Worm (Caenorhabditis elegans) whole organism, early embryonic: ENCODE measurements around the gene mam-4.

Source experiments
- B0310.2 ChIP-seq: sonication (generic microtip); optimal IDR thresholded peaks from 2 replicates; lab custom pipeline; 2016; ENCODE audit warnings: mild to moderate bottlenecking, missing genetic modification characterization, missing compliant biosample characterization
- F13C5.2 ChIP-seq: sonication (generic microtip); optimal IDR thresholded peaks from 2 replicates; lab custom pipeline; 2017; ENCODE audit warnings: mild to moderate bottlenecking, missing genetic modification characterization, inconsistent platforms, missing compliant biosample characterization
- aly-1 ChIP-seq: sonication (generic microtip); optimal IDR thresholded peaks from 2 replicates; lab custom pipeline; 2016; ENCODE audit warnings: missing genetic modification characterization, missing compliant biosample characterization
- ama-1 ChIP-seq: fragments of 150-350 bp; optimal IDR thresholded peaks from 2 replicates; lab custom pipeline; 2014
- ceh-13 ChIP-seq: fragments of 200-800 bp; sonication (Bioruptor generic); optimal IDR thresholded peaks from 2 replicates; lab custom pipeline; 2018; ENCODE audit warnings: mild to moderate bottlenecking, missing genetic modification characterization, missing compliant biosample characterization
- ceh-36 ChIP-seq: sonication (generic microtip); optimal IDR thresholded peaks from 2 replicates; lab custom pipeline; 2016; ENCODE audit warnings: missing genetic modification characterization, inconsistent platforms, missing compliant biosample characterization
- ets-7 ChIP-seq: sonication (generic microtip); optimal IDR thresholded peaks from 2 replicates; lab custom pipeline; 2016; ENCODE audit warnings: missing genotype, missing genetic modification characterization, missing compliant biosample characterization
- flt-1 ChIP-seq: fragments of 200-800 bp; sonication (Bioruptor generic); IDR thresholded peaks from 2 replicates; pipeline ENCODE4 v1.3.6; 2022; ENCODE audit warnings: missing genetic modification characterization, missing compliant biosample characterization
- hmbx-1 ChIP-seq: sonication (generic microtip); optimal IDR thresholded peaks from 2 replicates; lab custom pipeline; 2016; ENCODE audit warnings: mild to moderate bottlenecking, missing genetic modification characterization, missing compliant biosample characterization
- hmg-4 ChIP-seq: fragments of 200-800 bp; sonication (Bioruptor generic); optimal IDR thresholded peaks from 2 replicates; lab custom pipeline; 2018; ENCODE audit warnings: mild to moderate bottlenecking, missing genetic modification characterization, missing compliant biosample characterization
- hnd-1 ChIP-seq: sonication (generic microtip); optimal IDR thresholded peaks from 2 replicates; lab custom pipeline; 2016; ENCODE audit warnings: missing genetic modification characterization, missing compliant biosample characterization
- pes-1 ChIP-seq: fragments of 200-800 bp; sonication (Bioruptor generic); IDR thresholded peaks from 2 replicates; pipeline ENCODE4 v1.3.6; 2022; ENCODE audit warnings: missing genetic modification reagents, missing genetic modification characterization, missing compliant biosample characterization
- scrt-1 ChIP-seq: fragments of 200-800 bp; sonication (Bioruptor generic); IDR thresholded peaks from 2 replicates; pipeline ENCODE4 v1.3.6; 2022; ENCODE audit warnings: missing genetic modification characterization, missing compliant biosample characterization
- sea-1 ChIP-seq: fragments of 200-800 bp; sonication (Bioruptor generic); conservative IDR thresholded peaks from 2 replicates; pipeline ENCODE4 v1.3.6; 2022; ENCODE audit warnings: missing genetic modification characterization, missing compliant biosample characterization
- tbx-11 ChIP-seq: fragments of 200-800 bp; sonication (Bioruptor generic); IDR thresholded peaks from 2 replicates; pipeline ENCODE4 v1.3.6; 2022; ENCODE audit warnings: missing genetic modification characterization, missing compliant biosample characterization
- tbx-37 ChIP-seq: fragments of 200-800 bp; sonication (Bioruptor generic); conservative IDR thresholded peaks from 2 replicates; pipeline ENCODE4 v1.3.6; 2022; ENCODE audit warnings: missing genetic modification reagents, missing genetic modification characterization, missing compliant biosample characterization
- tra-4 ChIP-seq: sonication (generic microtip); optimal IDR thresholded peaks from 2 replicates; lab custom pipeline; 2017; ENCODE audit warnings: missing genetic modification characterization, missing compliant biosample characterization

mam-4 gene

DNA sequence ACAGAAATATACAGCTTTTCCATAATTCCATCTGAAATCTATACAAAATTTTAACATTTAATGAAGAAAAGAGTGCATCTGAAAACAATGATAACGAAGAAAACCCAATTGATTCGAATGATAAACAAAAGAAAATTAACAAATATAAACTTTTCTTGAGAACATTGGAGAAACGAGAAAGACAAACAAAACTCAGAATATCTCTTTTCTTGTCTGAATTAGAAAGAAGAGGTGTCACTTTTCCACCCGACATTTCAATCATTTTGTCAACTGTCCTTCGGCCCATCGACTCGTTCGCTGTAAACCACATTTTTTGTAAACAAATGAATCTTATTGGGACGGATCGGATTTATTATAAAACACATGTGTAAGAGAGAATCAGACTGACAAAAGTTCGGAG is 22.0 kb upstream of the mam-4 start, which contains the start of gene bgal-1:
Gene bgal-1, minus strand, starts transcription at position 38 of the 400 bp plus-strand sequence.
- TF ChIP-seq scrt-1 (no peak), F13C5.2 (tag; lab: Kevin White, UChicago) (no peak), sea-1 (no peak), hmg-4 (GFP tag; lab: Kevin White, UChicago) (no peak), flt-1 (GFP tag; lab: Robert Waterston, UW) (no peak), B0310.2 (tag; lab: Kevin White, UChicago) (no peak), tra-4 (tag; lab: Kevin White, UChicago) (no peak), ets-7 (tag; lab: Kevin White, UChicago) (no peak), pes-1 (GFP tag; lab: Robert Waterston, UW) (no peak), ceh-13 (GFP tag; lab: Kevin White, UChicago) (no peak), ama-1 (lab: Kevin White, UChicago) (no peak)

DNA sequence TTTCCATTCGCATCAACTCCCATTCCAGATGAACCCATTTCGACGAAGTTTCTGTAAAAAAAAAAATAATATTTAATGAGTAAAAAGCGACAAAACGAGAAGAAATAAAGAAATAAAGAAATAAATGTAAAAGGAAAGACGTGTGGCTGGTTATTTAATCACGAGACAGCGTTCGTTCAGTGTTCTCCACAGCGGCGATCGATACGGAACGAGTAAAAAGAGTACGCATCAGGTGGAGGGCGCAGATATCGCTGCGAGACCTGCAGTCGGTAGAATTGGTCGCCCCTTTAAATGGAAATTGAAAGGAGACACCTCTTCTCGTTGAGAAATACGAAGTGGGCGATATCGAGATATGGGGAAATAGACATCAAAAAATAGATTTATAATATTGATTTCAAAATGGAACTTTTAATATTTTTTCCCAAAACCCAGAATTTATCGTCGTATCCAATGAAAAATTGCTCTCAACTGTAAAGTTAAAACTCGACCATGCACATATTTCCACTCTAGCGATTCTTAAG is 19.2 kb upstream of the mam-4 start, which contains the start of gene pqn-70:
Gene pqn-70, minus strand, starts transcription at position 51 of the 521 bp plus-strand sequence.
- TF ChIP-seq F13C5.2 (tag; lab: Kevin White, UChicago), result peak; percentile 39
- TF ChIP-seq flt-1 (GFP tag; lab: Robert Waterston, UW), result no peak
- TF ChIP-seq ceh-13 (GFP tag; lab: Kevin White, UChicago), result no peak
- TF ChIP-seq hmbx-1 (tag; lab: Kevin White, UChicago), result no peak
- TF ChIP-seq B0310.2 (tag; lab: Kevin White, UChicago), result no peak
- TF ChIP-seq hnd-1, result no peak
- TF ChIP-seq ets-7 (tag; lab: Kevin White, UChicago), result no peak
- TF ChIP-seq hmg-4 (GFP tag; lab: Kevin White, UChicago), result peak; percentile 60
- no peak for TF ChIP-seq aly-1 (tag; lab: Kevin White, UChicago)
- no peak for TF ChIP-seq sea-1
- no peak for TF ChIP-seq pes-1 (GFP tag; lab: Robert Waterston, UW)
- TF ChIP-seq ama-1 (lab: Kevin White, UChicago), result no peak
- TF ChIP-seq scrt-1, result no peak
- no peak for TF ChIP-seq ceh-36 (tag; lab: Kevin White, UChicago)
- no peak for TF ChIP-seq tra-4 (tag; lab: Kevin White, UChicago)
- TF ChIP-seq tbx-37 (GFP tag; lab: Robert Waterston, UW), result 0 out of 2 replicates have a peak, but pooled peaks have one; percentile 11
- no peak for TF ChIP-seq tbx-11

DNA sequence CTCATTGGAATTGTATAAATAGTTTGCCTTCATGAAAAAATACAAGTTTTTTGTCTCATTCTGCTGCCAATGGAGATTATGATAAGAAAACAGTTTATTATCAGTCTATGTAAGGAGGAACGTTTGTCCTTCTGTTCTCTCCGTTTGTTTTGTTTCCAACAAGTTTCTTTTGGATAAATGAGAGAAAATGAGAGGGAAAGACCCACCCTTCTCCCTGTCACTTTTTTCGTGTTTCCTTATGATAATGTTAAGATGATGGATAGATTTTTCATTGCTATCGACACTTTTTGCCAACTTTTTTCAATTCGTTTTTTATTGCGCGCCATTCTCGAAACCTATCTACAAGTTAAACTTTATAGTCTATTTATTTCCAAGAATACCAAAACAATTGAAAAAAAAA is 16.8 kb upstream of the mam-4 start:
- no peak for TF ChIP-seq flt-1 (GFP tag; lab: Robert Waterston, UW)
- TF ChIP-seq tbx-11, result no peak
- TF ChIP-seq hmg-4 (GFP tag; lab: Kevin White, UChicago), result no peak
- TF ChIP-seq F13C5.2 (tag; lab: Kevin White, UChicago), result no peak
- no peak for TF ChIP-seq B0310.2 (tag; lab: Kevin White, UChicago)
- TF ChIP-seq ceh-13 (GFP tag; lab: Kevin White, UChicago), result no peak
- TF ChIP-seq ama-1 (lab: Kevin White, UChicago), result no peak
- no peak for TF ChIP-seq pes-1 (GFP tag; lab: Robert Waterston, UW)
- TF ChIP-seq ets-7 (tag; lab: Kevin White, UChicago), result no peak
- TF ChIP-seq tra-4 (tag; lab: Kevin White, UChicago), result no peak
- TF ChIP-seq tbx-37 (GFP tag; lab: Robert Waterston, UW), result no peak
- TF ChIP-seq sea-1, result no peak
- TF ChIP-seq hmbx-1 (tag; lab: Kevin White, UChicago), result no peak
- no peak for TF ChIP-seq scrt-1
- no peak for TF ChIP-seq hnd-1

DNA sequence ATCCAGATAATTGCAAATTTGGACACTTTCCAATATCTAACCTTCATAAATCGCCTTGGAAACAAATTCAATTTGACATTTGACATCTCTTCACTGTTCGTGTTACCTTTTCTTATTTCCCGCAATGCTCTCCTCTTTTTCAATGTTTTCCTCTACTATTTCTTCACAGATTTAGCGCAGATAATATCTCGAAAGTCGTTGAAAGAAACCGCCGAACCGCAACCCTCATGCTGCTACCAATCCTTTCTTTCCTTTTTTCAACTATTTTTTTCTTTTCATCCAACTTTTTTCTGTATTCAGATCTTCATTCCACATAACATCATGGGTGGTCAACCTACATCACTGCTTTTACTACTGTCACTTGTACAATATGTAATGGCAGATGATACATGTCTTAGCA is 13.6 kb upstream of the mam-4 start, which contains the start of gene T19B10.5:
Gene T19B10.5, plus strand, starts transcription at position 301 of the 400 bp plus-strand sequence.
- TF ChIP-seq hnd-1, result no peak
- TF ChIP-seq hmbx-1 (tag; lab: Kevin White, UChicago), result no peak
- TF ChIP-seq ceh-36 (tag; lab: Kevin White, UChicago), result no peak
- TF ChIP-seq tbx-37 (GFP tag; lab: Robert Waterston, UW), result no peak
- no peak for TF ChIP-seq ceh-13 (GFP tag; lab: Kevin White, UChicago)
- no peak for TF ChIP-seq tbx-11
- no peak for TF ChIP-seq flt-1 (GFP tag; lab: Robert Waterston, UW)
- TF ChIP-seq aly-1 (tag; lab: Kevin White, UChicago), result no peak
- no peak for TF ChIP-seq hmg-4 (GFP tag; lab: Kevin White, UChicago)

DNA sequence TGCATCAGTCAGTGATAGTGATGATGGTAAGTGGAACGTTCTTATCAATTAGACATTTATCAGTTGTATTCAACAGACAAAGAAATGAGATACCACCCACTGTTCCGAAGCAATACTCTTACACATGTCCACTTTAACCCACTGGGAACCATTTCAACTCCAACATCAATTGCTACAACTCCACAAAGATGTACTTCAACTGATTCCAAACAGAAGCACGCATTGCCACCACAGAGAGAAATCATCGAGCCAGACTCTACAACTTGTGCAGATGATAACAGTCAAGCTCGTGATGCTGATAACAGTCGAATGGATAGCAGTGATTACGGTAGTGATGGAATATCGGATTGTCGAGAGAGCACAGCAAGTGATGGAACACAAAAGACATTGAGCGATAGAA is 12.1 kb upstream of the mam-4 start:
- no peak for TF ChIP-seq sea-1
- no peak for TF ChIP-seq ceh-36 (tag; lab: Kevin White, UChicago)
- TF ChIP-seq ceh-13 (GFP tag; lab: Kevin White, UChicago), result no peak
- no peak for TF ChIP-seq ets-7 (tag; lab: Kevin White, UChicago)
- TF ChIP-seq F13C5.2 (tag; lab: Kevin White, UChicago), result no peak
- TF ChIP-seq aly-1 (tag; lab: Kevin White, UChicago), result no peak
- no peak for TF ChIP-seq flt-1 (GFP tag; lab: Robert Waterston, UW)
- TF ChIP-seq hmg-4 (GFP tag; lab: Kevin White, UChicago), result no peak
- no peak for TF ChIP-seq tbx-37 (GFP tag; lab: Robert Waterston, UW)
- no peak for TF ChIP-seq pes-1 (GFP tag; lab: Robert Waterston, UW)
- no peak for TF ChIP-seq scrt-1
- no peak for TF ChIP-seq tbx-11
- TF ChIP-seq hnd-1, result no peak
- TF ChIP-seq ama-1 (lab: Kevin White, UChicago), result no peak
- TF ChIP-seq hmbx-1 (tag; lab: Kevin White, UChicago), result no peak
- TF ChIP-seq tra-4 (tag; lab: Kevin White, UChicago), result no peak
- TF ChIP-seq B0310.2 (tag; lab: Kevin White, UChicago), result no peak

DNA sequence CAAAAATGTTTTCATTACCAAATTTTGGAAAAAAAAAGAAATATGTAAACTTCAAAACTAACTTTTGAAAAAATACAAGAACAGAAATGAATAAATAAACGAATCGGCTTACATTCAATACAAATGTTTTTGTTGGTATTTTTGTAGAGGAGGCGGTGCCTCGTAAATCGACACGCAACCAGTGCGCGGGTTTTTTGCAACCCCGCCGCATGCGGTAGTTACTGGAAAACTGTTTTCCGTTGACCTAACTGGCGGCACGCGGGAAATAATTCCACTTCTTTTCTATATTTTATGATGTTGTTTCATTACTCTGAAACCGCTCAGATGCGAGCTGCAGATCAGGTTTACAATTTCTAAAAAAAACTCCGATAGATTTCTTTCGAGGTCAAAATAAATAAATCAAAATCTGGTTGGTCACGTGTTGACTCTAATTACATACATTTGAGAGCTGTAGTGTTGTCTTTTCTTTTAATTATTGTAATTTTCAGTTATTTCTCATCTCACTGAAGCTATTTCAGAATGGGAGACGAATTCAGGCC is 8.7 kb upstream of the mam-4 start, which contains the start of the genes dvc-1 and ima-1:
Gene dvc-1, minus strand, starts transcription at position 145 of the 539 bp plus-strand sequence.
Gene ima-1, plus strand, starts transcription at position 489 of the 539 bp plus-strand sequence.
- no peak for TF ChIP-seq tra-4 (tag; lab: Kevin White, UChicago)
- TF ChIP-seq tbx-37 (GFP tag; lab: Robert Waterston, UW), result peak; percentile 74
- no peak for TF ChIP-seq B0310.2 (tag; lab: Kevin White, UChicago)
- peak; percentile 90 for TF ChIP-seq F13C5.2 (tag; lab: Kevin White, UChicago)
- TF ChIP-seq hnd-1, result peak; percentile 43
- peak; percentile 55; the same call in 1 of the 2 replicates for TF ChIP-seq scrt-1
- TF ChIP-seq tbx-11, result peak; percentile 69; the same call in 1 of the 2 replicates
- TF ChIP-seq ceh-13 (GFP tag; lab: Kevin White, UChicago), result peak; percentile 65
- peak; percentile 75 for TF ChIP-seq sea-1
- no peak for TF ChIP-seq pes-1 (GFP tag; lab: Robert Waterston, UW)
- TF ChIP-seq ceh-36 (tag; lab: Kevin White, UChicago), result peak; percentile 69
- TF ChIP-seq aly-1 (tag; lab: Kevin White, UChicago), result no peak
- TF ChIP-seq ama-1 (lab: Kevin White, UChicago), result no peak
- peak; percentile 76 for TF ChIP-seq flt-1 (GFP tag; lab: Robert Waterston, UW)
- TF ChIP-seq ets-7 (tag; lab: Kevin White, UChicago), result peak; percentile 0
- peak; percentile 12 for TF ChIP-seq hmbx-1 (tag; lab: Kevin White, UChicago)
- peak; percentile 50 for TF ChIP-seq hmg-4 (GFP tag; lab: Kevin White, UChicago)
